Fruit fly (Drosophila melanogaster): ENCODE results near the gene Ide.

DNA sequence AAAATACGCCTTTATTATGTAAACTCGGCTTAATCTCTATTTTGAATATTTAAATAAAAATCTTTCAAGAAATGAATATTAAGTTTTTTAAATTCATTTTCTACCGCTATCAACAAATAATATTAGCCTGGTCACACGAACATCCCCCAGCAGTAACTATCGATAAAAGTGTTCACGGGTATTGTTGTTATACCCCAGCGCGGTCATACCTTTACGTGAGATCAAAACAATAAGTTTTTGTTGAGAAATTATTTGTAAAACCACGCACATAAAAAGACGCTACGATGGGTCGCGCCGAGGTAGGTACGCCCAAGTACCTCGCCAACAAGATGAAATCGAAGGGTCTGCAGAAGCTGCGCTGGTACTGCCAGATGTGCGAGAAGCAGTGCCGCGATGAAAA is 19.1 kb downstream of the Ide start, which contains the start of gene kin17:
- TF ChIP-seq Blimp-1 (GFP tag; optimal IDR thresholded peaks at IDR 0.05): no peak
- no peak for TF ChIP-seq svp (GFP tag)
- no peak for TF ChIP-seq fkh (GFP tag; optimal IDR thresholded peaks at IDR 0.05)
- TF ChIP-seq Sox14 (GFP tag; optimal IDR thresholded peaks at IDR 0.05): no peak
- no peak for TF ChIP-seq Lpt (GFP tag; optimal IDR thresholded peaks at IDR 0.05)
- TF ChIP-seq CG6163 (GFP tag; IDR thresholded peaks at IDR 0.05): no peak
- no peak for TF ChIP-seq CG6854 (GFP tag; optimal IDR thresholded peaks at IDR 0.05)
- TF ChIP-seq fd59A (GFP tag; optimal IDR thresholded peaks at IDR 0.05): no peak
- no peak for TF ChIP-seq Hr38 (GFP tag; optimal IDR thresholded peaks at IDR 0.05)
- TF ChIP-seq Gug (GFP tag; IDR thresholded peaks at IDR 0.05): no peak
- no peak for TF ChIP-seq CG34406 (GFP tag; optimal IDR thresholded peaks at IDR 0.05)

Measured in whole organism, prepupa.